Fruit fly (Drosophila melanogaster) whole organism, adult: ENCODE results near the gene CG15382.

ENCODE experiments used
- CG11617 ChIP-seq: fragments of 200-800 bp; sonication (Bioruptor generic); optimal IDR thresholded peaks from 2 replicates; lab custom pipeline; 2017; ENCODE audit warnings: mild to moderate bottlenecking, missing biosample characterization, missing genetic modification reagents, missing genetic modification characterization
- CG12768 ChIP-seq: fragments of 200-800 bp; sonication (Bioruptor generic); optimal IDR thresholded peaks from 2 replicates; lab custom pipeline; 2017; ENCODE audit warnings: missing biosample characterization, missing genetic modification characterization, mild to moderate bottlenecking, moderate library complexity, missing genetic modification reagents
- CG14711 ChIP-seq: fragments of 200-800 bp; sonication (Bioruptor generic); optimal IDR thresholded peaks from 2 replicates; lab custom pipeline; 2018; ENCODE audit warnings: missing biosample characterization, mild to moderate bottlenecking, missing genetic modification characterization, moderate library complexity
- CG1620 ChIP-seq: fragments of 200-800 bp; sonication (Bioruptor generic); optimal IDR thresholded peaks from 2 replicates; lab custom pipeline; 2016; ENCODE audit warnings: missing biosample characterization, missing genetic modification characterization
- CG33017 ChIP-seq: fragments of 200-800 bp; sonication (Bioruptor generic); optimal IDR thresholded peaks from 2 replicates; lab custom pipeline; 2018; ENCODE audit warnings: missing biosample characterization, mild to moderate bottlenecking, missing genetic modification characterization, moderate library complexity
- CG5204 ChIP-seq: fragments of 200-800 bp; sonication (Bioruptor generic); optimal IDR thresholded peaks from 2 replicates; lab custom pipeline; 2016; ENCODE audit warnings: missing biosample characterization, missing genetic modification characterization
- CG7045 ChIP-seq: fragments of 200-800 bp; sonication (Bioruptor generic); optimal IDR thresholded peaks from 2 replicates; lab custom pipeline; 2017; ENCODE audit warnings: missing biosample characterization, mild to moderate bottlenecking, missing genetic modification characterization
- CG7101 ChIP-seq: fragments of 200-800 bp; sonication (Bioruptor generic); optimal IDR thresholded peaks from 2 replicates; lab custom pipeline; 2018; ENCODE audit warnings: missing biosample characterization, mild to moderate bottlenecking, missing genetic modification characterization, moderate library complexity
- Clk ChIP-seq: fragments of 200-800 bp; sonication (Bioruptor generic); optimal IDR thresholded peaks from 2 replicates; lab custom pipeline; 2017; ENCODE audit warnings: missing biosample characterization, missing genetic modification characterization
- Crg-1 ChIP-seq: fragments of 200-800 bp; sonication (Bioruptor generic); optimal IDR thresholded peaks from 2 replicates; lab custom pipeline; 2016; ENCODE audit warnings: missing biosample characterization, missing genetic modification characterization
- Hr96 ChIP-seq: fragments of 200-800 bp; sonication (Bioruptor generic); optimal IDR thresholded peaks from 2 replicates; lab custom pipeline; 2016; ENCODE audit warnings: missing biosample characterization, missing genetic modification characterization
- Mnt ChIP-seq: fragments of 200-800 bp; sonication (Bioruptor generic); optimal IDR thresholded peaks from 2 replicates; lab custom pipeline; 2016; ENCODE audit warnings: missing biosample characterization, mild to moderate bottlenecking, missing genetic modification characterization
- bab1 ChIP-seq: fragments of 200-800 bp; sonication (Bioruptor generic); optimal IDR thresholded peaks from 3 replicates; lab custom pipeline; 2019; ENCODE audit warnings: missing biosample characterization, mild to moderate bottlenecking, missing genetic modification characterization, moderate library complexity
- cic ChIP-seq: fragments of 200-800 bp; sonication (Bioruptor generic); optimal IDR thresholded peaks from 2 replicates; lab custom pipeline; 2017; ENCODE audit warnings: missing biosample characterization, mild to moderate bottlenecking, missing genetic modification characterization, moderate library complexity
- cnc ChIP-seq, 2 experiments: fragments of >200 bp; optimal IDR thresholded peaks; 2 replicates each; lab custom pipeline; 2017
- kay ChIP-seq: fragments of 200-800 bp; sonication (Bioruptor generic); peaks from one replicate; lab custom pipeline; 2016; ENCODE audit warnings: missing biosample characterization, missing genetic modification characterization, borderline replicate concordance
- ovo ChIP-seq: fragments of 200-800 bp; sonication (Bioruptor generic); optimal IDR thresholded peaks from 2 replicates; lab custom pipeline; 2016; ENCODE audit warnings: missing biosample characterization, missing genetic modification characterization
- pad ChIP-seq: fragments of 200-800 bp; sonication (Bioruptor generic); optimal IDR thresholded peaks from 3 replicates; lab custom pipeline; 2017; ENCODE audit warnings: missing biosample characterization, missing genetic modification characterization, mild to moderate bottlenecking, moderate library complexity, missing genetic modification reagents
- tj ChIP-seq: fragments of 200-800 bp; sonication (Bioruptor generic); optimal IDR thresholded peaks from 3 replicates; lab custom pipeline; 2017; ENCODE audit warnings: missing biosample characterization, mild to moderate bottlenecking, missing genetic modification characterization, moderate library complexity
- toe ChIP-seq: fragments of 200-800 bp; sonication (Bioruptor generic); optimal IDR thresholded peaks from 2 replicates; lab custom pipeline; 2016; ENCODE audit warnings: missing biosample characterization, missing genetic modification characterization

Gene CG15382

dm6 chr2L:2195328-2195727 is 39.8 kb downstream of the CG15382 start:
- TF ChIP-seq cnc (optimal IDR thresholded peaks at IDR 0.05; lab: Kevin White, UChicago), result no peak
- TF ChIP-seq ovo (GFP tag; lab: Kevin White, UChicago), result no peak
- peak; percentile 89 for TF ChIP-seq pad (GFP tag; lab: Kevin White, UChicago)

- TF ChIP-seq Mnt (GFP tag; lab: Kevin White, UChicago) (peak; percentile 99), CG12768 (peak; percentile 74), Crg-1 (peak; percentile 44), cnc (optimal IDR thresholded peaks at IDR 0.05; lab: Kevin White, UChicago) (peak; percentile 28 to 68), CG33017 (tag; lab: Kevin White, UChicago) (peak; percentile 45), Clk (GFP tag; lab: Kevin White, UChicago) (no peak), kay (peak; percentile 67), CG5204 (GFP tag; lab: Kevin White, UChicago) (peak; percentile 35), pad (GFP tag; lab: Kevin White, UChicago) (peak; percentile 97), toe (GFP tag; lab: Kevin White, UChicago) (peak; percentile 44), cic (GFP tag; lab: Kevin White, UChicago) (peak; percentile 99), CG1620 (GFP tag; lab: Kevin White, UChicago) (peak; percentile 17), tj (GFP tag; lab: Kevin White, UChicago) (peak; percentile 98), bab1 (GFP tag; lab: Kevin White, UChicago) (peak; percentile 37), CG14711 (tag; lab: Kevin White, UChicago) (peak; percentile 32), CG7045 (GFP tag; lab: Kevin White, UChicago) (no peak), Hr96 (peak; percentile 49), CG7101 (peak; percentile 44), CG11617 (GFP tag; lab: Kevin White, UChicago) (peak; percentile 53), ovo (GFP tag; lab: Kevin White, UChicago) (peak; percentile 94)
These were observed 41.3 kb downstream of the CG15382 start for dm6 chr2L:2196590-2197474.

- TF ChIP-seq cnc (optimal IDR thresholded peaks at IDR 0.05; lab: Kevin White, UChicago) (peak; percentile 25 to 34), CG14711 (tag; lab: Kevin White, UChicago) (no peak), CG12768 (peak; percentile 38), CG7101 (no peak), cic (GFP tag; lab: Kevin White, UChicago) (peak; percentile 21), kay (peak; percentile 90)
These were observed 42.0 kb downstream of the CG15382 start, which contains the start of gene COX7AL2 for dm6 chr2L:2197475-2198118. Gene COX7AL2 (minus strand): TSS chr2L:2197912.

dm6 chr2L:2198119-2198494 is 42.6 kb downstream of the CG15382 start:
- TF ChIP-seq Mnt (GFP tag; lab: Kevin White, UChicago) (no peak), cnc (optimal IDR thresholded peaks at IDR 0.05; lab: Kevin White, UChicago) (no peak), CG12768 (no peak), toe (GFP tag; lab: Kevin White, UChicago) (no peak), CG1620 (GFP tag; lab: Kevin White, UChicago) (no peak), cic (GFP tag; lab: Kevin White, UChicago) (no peak), tj (GFP tag; lab: Kevin White, UChicago) (no peak), CG5204 (GFP tag; lab: Kevin White, UChicago) (no peak), CG11617 (GFP tag; lab: Kevin White, UChicago) (no peak), CG7101 (no peak), kay (no peak), Clk (GFP tag; lab: Kevin White, UChicago) (no peak), CG14711 (tag; lab: Kevin White, UChicago) (no peak), CG33017 (tag; lab: Kevin White, UChicago) (no peak)

- TF ChIP-seq CG1620 (GFP tag; lab: Kevin White, UChicago) (peak; percentile 36), Hr96 (peak; percentile 47), pad (GFP tag; lab: Kevin White, UChicago) (peak; percentile 99), CG12768 (peak; percentile 16), cnc (optimal IDR thresholded peaks at IDR 0.05; lab: Kevin White, UChicago) (no peak), cic (GFP tag; lab: Kevin White, UChicago) (peak; percentile 93), CG11617 (GFP tag; lab: Kevin White, UChicago) (peak; percentile 26), Crg-1 (peak; percentile 6), tj (GFP tag; lab: Kevin White, UChicago) (peak; percentile 67), CG33017 (tag; lab: Kevin White, UChicago) (peak; percentile 52), CG5204 (GFP tag; lab: Kevin White, UChicago) (peak; percentile 20), ovo (GFP tag; lab: Kevin White, UChicago) (peak; percentile 55), Clk (GFP tag; lab: Kevin White, UChicago) (no peak), Mnt (GFP tag; lab: Kevin White, UChicago) (peak; percentile 92), toe (GFP tag; lab: Kevin White, UChicago) (peak; percentile 49), CG14711 (tag; lab: Kevin White, UChicago) (peak; percentile 66), bab1 (GFP tag; lab: Kevin White, UChicago) (no peak), CG7045 (GFP tag; lab: Kevin White, UChicago) (peak; percentile 13), kay (peak; percentile 84), CG7101 (peak; percentile 47)
These were observed 43.3 kb downstream of the CG15382 start for dm6 chr2L:2198613-2199432.
